Worm (Caenorhabditis elegans) whole organism, midembryonic: Measurements from ENCODE around the gene fbxb-76.
"Not testable (repeated sequence)": the region's sequence is repeated elsewhere in the genome, so short reads cannot be mapped to it uniquely, and the experiment has no call there.

ENCODE experiments used
- T22C8.4 ChIP-seq: fragments of 200-800 bp; sonication (Bioruptor generic); IDR thresholded peaks from 2 replicates; pipeline ENCODE4 v1.3.6; 2022; ENCODE audit warnings: missing genetic modification characterization, missing compliant biosample characterization
- cog-1 ChIP-seq: sonication (generic microtip); optimal IDR thresholded peaks from 2 replicates; lab custom pipeline; 2016; ENCODE audit warnings: missing genetic modification characterization, missing compliant biosample characterization
- flt-1 ChIP-seq: fragments of 200-800 bp; sonication (Bioruptor generic); IDR thresholded peaks from 2 replicates; pipeline ENCODE4 v1.3.6; 2022; ENCODE audit warnings: missing genetic modification characterization, missing compliant biosample characterization
- klf-2 ChIP-seq: fragments of 200-800 bp; sonication (Bioruptor generic); conservative IDR thresholded peaks from 2 replicates; pipeline ENCODE4 v1.3.6; 2022; ENCODE audit warnings: missing genetic modification reagents, missing genetic modification characterization, missing compliant biosample characterization
- med-1 ChIP-seq: sonication (generic microtip); optimal IDR thresholded peaks from 2 replicates; lab custom pipeline; 2017; ENCODE audit warnings: missing genetic modification characterization, mild to moderate bottlenecking, missing compliant biosample characterization, antibody characterized with exemption, missing genetic modification reagents; ENCODE audit not compliant: insufficient read depth
- ref-1 ChIP-seq: fragments of 200-800 bp; sonication (Bioruptor generic); conservative IDR thresholded peaks from 2 replicates; pipeline ENCODE4 v1.3.6; 2022; ENCODE audit warnings: missing genetic modification reagents, missing genetic modification characterization, missing compliant biosample characterization
- tab-1 ChIP-seq: fragments of 200-800 bp; sonication (Bioruptor generic); IDR thresholded peaks from 2 replicates; pipeline ENCODE4 v1.3.6; 2022; ENCODE audit warnings: missing genetic modification characterization, missing compliant biosample characterization
- ztf-23 ChIP-seq: fragments of 200-800 bp; sonication (Bioruptor generic); IDR thresholded peaks from 2 replicates; pipeline ENCODE4 v1.3.6; 2022; ENCODE audit warnings: missing genetic modification reagents, missing genetic modification characterization, missing compliant biosample characterization
- ztf-29 ChIP-seq: fragments of 200-800 bp; sonication (Bioruptor generic); IDR thresholded peaks from 2 replicates; pipeline ENCODE4 v1.3.6; 2022; ENCODE audit warnings: missing genetic modification reagents, missing genetic modification characterization, missing compliant biosample characterization

The fbxb-76 gene

DNA sequence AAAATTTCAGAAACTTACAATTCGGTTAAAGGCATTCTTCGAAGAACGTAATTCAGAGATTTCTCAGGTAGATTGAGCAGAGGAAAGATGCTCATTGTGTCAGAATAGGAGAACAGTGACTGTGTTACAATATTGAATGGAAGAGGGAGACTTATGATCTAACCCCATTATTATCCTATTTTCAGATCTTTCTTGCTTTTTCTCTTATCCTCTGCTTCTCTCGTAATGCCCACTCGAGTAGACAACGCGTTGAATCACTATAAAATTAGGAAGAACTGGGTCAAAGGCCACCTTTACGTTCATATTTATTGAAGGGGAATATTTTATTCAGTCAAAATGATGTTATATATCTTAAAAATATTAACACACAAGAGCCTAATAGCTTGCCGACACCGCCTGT, at the start of gene fbxb-76:
fbxb-76 (minus strand) TSS at position 101 of the 400 bp plus-strand sequence.
- TF ChIP-seq cog-1 (tag; lab: Kevin White, UChicago) (no peak), med-1 (GFP tag; lab: Kevin White, UChicago) (no peak), ref-1 (GFP tag; lab: Robert Waterston, UW) (no peak), ztf-23 (GFP tag; lab: Robert Waterston, UW) (no peak), ztf-29 (GFP tag; lab: Robert Waterston, UW) (no peak), klf-2 (GFP tag; lab: Robert Waterston, UW) (no peak), tab-1 (GFP tag; lab: Robert Waterston, UW) (no peak), T22C8.4 (GFP tag; lab: Robert Waterston, UW) (no peak), flt-1 (no peak)

DNA sequence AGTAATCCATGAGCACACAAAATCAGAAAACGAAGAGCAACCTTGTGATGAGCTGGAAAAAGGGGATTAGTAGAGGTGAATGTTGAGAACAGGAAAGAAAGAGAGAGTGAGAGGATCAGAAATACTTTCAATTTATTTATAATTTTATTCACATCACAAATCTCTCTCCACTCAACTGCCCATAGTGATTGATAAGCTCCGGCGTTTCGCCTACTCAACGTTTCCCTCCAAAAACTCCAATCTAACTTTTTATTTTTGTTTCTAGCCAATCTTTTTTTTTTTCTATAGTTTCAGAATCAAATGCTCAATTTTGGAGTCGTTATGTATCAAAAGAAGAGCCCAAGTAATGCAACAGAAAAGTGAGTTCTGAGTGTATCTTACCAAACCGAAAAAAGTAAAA, 46.3 kb upstream of the fbxb-76 start, which contains the start of gene kin-4:
kin-4 (plus strand) TSS at position 301 of the 400 bp plus-strand sequence.
- TF ChIP-seq ref-1 (GFP tag; lab: Robert Waterston, UW) (no peak), med-1 (GFP tag; lab: Kevin White, UChicago) (no peak), cog-1 (tag; lab: Kevin White, UChicago) (no peak)

DNA sequence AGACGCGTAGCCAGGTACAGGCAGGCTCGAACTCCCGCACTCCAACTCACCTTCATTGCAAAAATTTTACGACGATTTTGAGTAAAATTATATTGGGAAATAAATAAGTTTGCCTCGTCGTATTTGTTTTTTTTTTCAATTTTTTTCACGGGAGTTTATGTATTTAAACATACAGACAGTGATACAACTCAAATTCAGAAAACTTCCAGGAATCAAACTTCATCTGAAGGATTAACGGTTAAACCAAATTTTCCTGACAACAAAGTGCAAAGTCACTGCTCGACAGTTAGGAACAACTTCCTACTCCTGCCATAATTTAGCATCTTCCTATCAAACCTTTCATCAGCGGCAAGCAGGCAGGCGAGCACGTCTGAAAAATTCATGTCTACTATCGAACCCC, 45.7 kb upstream of the fbxb-76 start, which contains the start of gene F22B3.8:
F22B3.8 (minus strand) TSS at position 101 of the 400 bp plus-strand sequence.
- no peak for TF ChIP-seq T22C8.4 (GFP tag; lab: Robert Waterston, UW)
- no peak for TF ChIP-seq tab-1 (GFP tag; lab: Robert Waterston, UW)
- TF ChIP-seq ztf-23 (GFP tag; lab: Robert Waterston, UW) = no peak
- no peak for TF ChIP-seq cog-1 (tag; lab: Kevin White, UChicago)
- no peak for TF ChIP-seq klf-2 (GFP tag; lab: Robert Waterston, UW)
- no peak for TF ChIP-seq flt-1
- no peak for TF ChIP-seq ztf-29 (GFP tag; lab: Robert Waterston, UW)
- no peak for TF ChIP-seq ref-1 (GFP tag; lab: Robert Waterston, UW)
- no peak for TF ChIP-seq med-1 (GFP tag; lab: Kevin White, UChicago)

ce11 chrIV:11421696-11422095, 42.5 kb upstream of the fbxb-76 start, which contains the start of gene F22B3.7:
Gene F22B3.7 (minus strand): TSS chrIV:11421796.
- no peak for TF ChIP-seq tab-1 (GFP tag; lab: Robert Waterston, UW)
- TF ChIP-seq T22C8.4 (GFP tag; lab: Robert Waterston, UW) = no peak
- no peak for TF ChIP-seq flt-1
- no peak for TF ChIP-seq cog-1 (tag; lab: Kevin White, UChicago)
- TF ChIP-seq ztf-23 (GFP tag; lab: Robert Waterston, UW) = no peak
- TF ChIP-seq ztf-29 (GFP tag; lab: Robert Waterston, UW) = no peak
- TF ChIP-seq klf-2 (GFP tag; lab: Robert Waterston, UW) = no peak
- TF ChIP-seq ref-1 (GFP tag; lab: Robert Waterston, UW) = no peak

DNA sequence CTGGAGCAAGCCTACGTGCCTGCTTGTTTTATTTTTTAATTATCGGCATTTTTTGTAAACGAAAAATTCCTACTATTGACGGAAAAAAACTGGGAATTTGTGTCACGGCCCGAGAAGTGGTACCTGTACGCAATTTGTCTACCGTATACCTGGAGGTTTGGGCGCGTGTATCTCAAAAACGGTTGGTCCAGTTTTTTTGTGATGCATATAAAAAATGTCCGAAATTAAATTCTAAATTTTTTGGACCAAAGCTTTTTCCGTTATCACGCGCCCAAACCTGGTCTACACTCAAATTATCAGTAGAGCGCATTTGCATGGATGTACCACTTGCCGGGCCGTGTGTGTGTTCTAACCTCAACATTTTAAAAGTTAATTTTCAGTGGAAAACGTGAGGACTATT, 37.6 kb upstream of the fbxb-76 start, which contains the start of gene F22B3.5:
F22B3.5 (minus strand) TSS at position 101 of the 400 bp plus-strand sequence.
- not testable (repeated sequence) for TF ChIP-seq flt-1; ztf-23 (GFP tag; lab: Robert Waterston, UW); klf-2 (GFP tag; lab: Robert Waterston, UW)

DNA sequence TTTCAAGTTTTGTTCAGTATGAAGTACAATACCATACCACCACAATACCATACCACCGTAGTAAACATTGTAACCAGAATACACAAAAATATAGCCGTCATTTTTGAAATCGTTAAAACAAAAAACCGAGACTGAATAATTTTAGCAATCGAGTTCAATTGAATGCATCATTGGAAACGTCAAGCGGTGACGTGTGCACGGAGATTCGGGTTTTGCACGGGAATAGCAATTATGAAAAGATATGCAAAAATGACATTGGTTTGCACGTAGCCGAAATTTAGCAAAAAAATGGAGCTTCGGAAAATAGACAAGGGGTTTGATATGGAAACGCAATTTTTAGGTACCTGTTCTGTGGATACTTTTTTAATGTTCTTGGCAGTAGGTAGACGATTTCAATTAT, 35.8 kb upstream of the fbxb-76 start, which contains the start of gene F22B3.10:
F22B3.10 (minus strand) TSS at position 101 of the 400 bp plus-strand sequence.
- no peak for TF ChIP-seq ref-1 (GFP tag; lab: Robert Waterston, UW)
- no peak for TF ChIP-seq med-1 (GFP tag; lab: Kevin White, UChicago)
- no peak for TF ChIP-seq ztf-29 (GFP tag; lab: Robert Waterston, UW)
- no peak for TF ChIP-seq flt-1
- no peak for TF ChIP-seq tab-1 (GFP tag; lab: Robert Waterston, UW)
- TF ChIP-seq cog-1 (tag; lab: Kevin White, UChicago) = no peak
- TF ChIP-seq klf-2 (GFP tag; lab: Robert Waterston, UW) = no peak
- no peak for TF ChIP-seq T22C8.4 (GFP tag; lab: Robert Waterston, UW)
- no peak for TF ChIP-seq ztf-23 (GFP tag; lab: Robert Waterston, UW)

DNA sequence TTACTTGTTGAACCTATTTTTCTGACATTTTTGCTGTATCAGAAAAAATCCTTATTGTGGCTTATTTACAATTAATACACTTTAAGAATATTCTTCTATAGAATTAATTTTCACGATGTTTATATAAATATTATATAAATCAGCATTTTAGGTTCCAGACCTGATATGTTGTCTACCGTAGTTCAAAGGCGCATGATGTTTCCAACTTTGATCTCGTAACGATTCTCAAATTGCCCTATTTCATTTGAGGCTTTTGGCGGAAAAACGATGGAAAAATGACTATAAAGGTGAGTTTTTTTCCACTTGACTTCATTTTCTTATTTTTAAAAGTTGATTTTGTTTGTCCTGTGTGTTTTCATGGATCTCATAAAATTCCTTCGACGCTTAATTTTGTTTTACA, 30.9 kb upstream of the fbxb-76 start, which contains the start of gene gfat-2:
gfat-2 (plus strand) TSS at position 145 of the 400 bp plus-strand sequence.
- TF ChIP-seq ztf-29 (GFP tag; lab: Robert Waterston, UW) = no peak
- no peak for TF ChIP-seq ref-1 (GFP tag; lab: Robert Waterston, UW)
- no peak for TF ChIP-seq ztf-23 (GFP tag; lab: Robert Waterston, UW)
- no peak for TF ChIP-seq klf-2 (GFP tag; lab: Robert Waterston, UW)
- no peak for TF ChIP-seq med-1 (GFP tag; lab: Kevin White, UChicago)
- no peak for TF ChIP-seq flt-1
- TF ChIP-seq cog-1 (tag; lab: Kevin White, UChicago) = no peak
- no peak for TF ChIP-seq tab-1 (GFP tag; lab: Robert Waterston, UW)
- no peak for TF ChIP-seq T22C8.4 (GFP tag; lab: Robert Waterston, UW)

DNA sequence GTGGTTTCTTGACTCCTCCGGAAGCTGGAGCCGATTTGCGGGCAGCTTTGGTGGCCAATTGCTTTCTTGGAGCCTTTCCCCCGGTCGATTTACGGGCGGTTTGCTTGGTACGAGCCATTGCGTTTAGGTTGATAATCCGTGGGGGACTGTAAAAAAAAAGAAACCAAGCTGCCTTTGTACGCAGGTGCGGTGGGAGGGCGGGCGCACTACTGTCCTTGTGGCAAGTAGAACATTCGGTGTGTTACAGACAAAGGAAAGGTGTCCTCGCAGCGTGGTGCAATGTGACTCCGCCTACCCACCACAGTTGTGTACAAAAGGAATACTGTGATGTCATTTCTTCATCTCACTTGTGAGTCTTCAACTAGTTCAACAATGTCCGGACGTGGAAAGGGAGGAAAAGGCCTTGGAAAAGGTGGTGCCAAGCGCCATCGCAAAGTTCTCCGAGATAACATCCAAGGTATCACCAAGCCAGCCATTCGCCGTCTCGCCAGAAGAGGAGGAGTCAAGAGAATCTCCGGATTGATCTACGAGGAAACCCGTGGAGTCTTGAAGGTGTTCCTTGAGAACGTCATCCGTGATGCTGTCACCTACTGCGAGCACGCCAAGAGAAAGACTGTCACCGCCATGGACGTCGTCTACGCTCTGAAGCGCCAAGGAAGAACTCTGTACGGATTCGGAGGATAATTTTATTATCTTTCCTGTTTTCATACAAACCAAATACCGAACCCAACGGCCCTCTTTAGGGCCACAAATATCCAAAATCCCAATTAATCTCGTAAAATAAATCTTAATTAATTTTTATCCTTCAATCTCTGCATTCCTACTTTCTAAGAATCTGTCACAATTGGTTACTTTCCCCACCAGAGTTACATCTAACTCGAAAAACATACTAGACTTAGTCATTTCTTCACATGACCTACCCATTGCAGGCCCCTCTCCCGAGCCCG, 27.9 kb upstream of the fbxb-76 start, which contains the start of the genes his-63 and his-64:
his-63 (minus strand) TSS at position 118 of the 947 bp plus-strand sequence.
his-64 (plus strand) TSS at position 373 of the 947 bp plus-strand sequence.
- TF ChIP-seq ztf-23 (GFP tag; lab: Robert Waterston, UW) = peak; percentile 57; the same call in 1 of the 2 replicates
